Fruit fly (Drosophila melanogaster): ENCODE results near the gene CG4502.

DNA sequence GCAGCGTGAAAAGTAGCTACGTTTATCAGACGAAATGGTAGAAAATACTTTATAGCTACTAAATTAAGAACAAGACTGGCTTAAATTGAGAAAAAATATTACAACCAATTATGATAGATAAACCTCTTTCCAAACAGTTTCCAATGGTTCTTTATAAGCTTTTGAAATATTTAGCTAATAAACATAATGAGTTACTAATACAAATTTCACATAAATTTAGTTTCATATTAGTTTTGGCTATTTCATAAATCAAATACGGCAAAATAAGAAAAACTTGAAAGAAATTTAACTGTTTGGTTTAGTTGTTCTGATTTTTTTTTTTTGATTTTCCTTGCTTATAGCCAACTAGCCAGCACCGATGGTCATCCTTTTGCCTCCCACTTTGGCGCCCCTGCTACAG lies 3.9 kb downstream of the CG4502 start:
- TF ChIP-seq pzg (GFP tag; optimal IDR thresholded peaks at IDR 0.05) (no peak), tx (GFP tag; optimal IDR thresholded peaks at IDR 0.05) (no peak), H2.0 (GFP tag; IDR thresholded peaks at IDR 0.05) (no peak), CG8089 (GFP tag; optimal IDR thresholded peaks at IDR 0.05) (no peak), ftz-f1 (GFP tag; optimal IDR thresholded peaks at IDR 0.05) (no peak), BtbVII (GFP tag; optimal IDR thresholded peaks at IDR 0.05) (no peak), Opbp (GFP tag; IDR thresholded peaks at IDR 0.05; ENCODE audit: partially characterized antibody) (no peak), Nf-YC (tag; optimal IDR thresholded peaks at IDR 0.05) (no peak), CG6854 (GFP tag; optimal IDR thresholded peaks at IDR 0.05) (no peak)
